Worm (Caenorhabditis elegans) whole organism, L1 larva: ENCODE results near the gene sre-30.

Experiments
- C34B4.2 ChIP-seq: sonication (generic microtip); optimal IDR thresholded peaks from 2 replicates; lab custom pipeline; 2017; ENCODE audit warnings: mild to moderate bottlenecking, missing genetic modification characterization, missing compliant biosample characterization
- F16B12.6 ChIP-seq: fragments of 150-350 bp; optimal IDR thresholded peaks from 2 replicates; lab custom pipeline; 2014; ENCODE audit warnings: missing biosample characterization, missing genetic modification characterization
- Y116A8C.19 ChIP-seq: sonication (generic microtip); optimal IDR thresholded peaks from 2 replicates; lab custom pipeline; 2016; ENCODE audit warnings: missing compliant biosample characterization, missing genetic modification characterization, borderline replicate concordance
- alr-1 ChIP-seq: fragments of 200-800 bp; sonication (Bioruptor generic); optimal IDR thresholded peaks from 2 replicates; lab custom pipeline; 2018; ENCODE audit warnings: borderline replicate concordance, mild to moderate bottlenecking, missing genetic modification characterization, missing compliant biosample characterization
- aly-2 ChIP-seq: fragments of 150-350 bp; optimal IDR thresholded peaks from 2 replicates; lab custom pipeline; 2014; ENCODE audit warnings: missing biosample characterization, missing genetic modification characterization
- blmp-1 ChIP-seq: fragments of 150-350 bp; optimal IDR thresholded peaks from 2 replicates; lab custom pipeline; 2014; ENCODE audit warnings: missing biosample characterization, missing genetic modification characterization
- ceh-63 ChIP-seq: fragments of 200-800 bp; sonication (Bioruptor generic); optimal IDR thresholded peaks from 2 replicates; lab custom pipeline; 2018; ENCODE audit warnings: mild to moderate bottlenecking, missing genetic modification characterization, missing compliant biosample characterization
- ceh-8 ChIP-seq: fragments of 200-800 bp; sonication (Bioruptor generic); optimal IDR thresholded peaks from 2 replicates; lab custom pipeline; 2018; ENCODE audit warnings: mild to moderate bottlenecking, missing genetic modification characterization, moderate library complexity, missing compliant biosample characterization
- ceh-82 ChIP-seq, 3 experiments: fragments of 150-350 bp in 1 of 3; sonication (generic microtip) in 2 of 3; optimal IDR thresholded peaks; 2 replicates each; lab custom pipeline; 2014 to 2017; ENCODE audit warnings: missing biosample characterization in 3 of 3, missing genetic modification characterization in 3 of 3
- ceh-90 ChIP-seq: sonication (generic microtip); optimal IDR thresholded peaks from 2 replicates; lab custom pipeline; 2016; ENCODE audit warnings: missing genetic modification characterization, missing compliant biosample characterization
- ces-1 ChIP-seq: fragments of 150-350 bp; optimal IDR thresholded peaks from 2 replicates; lab custom pipeline; 2014; ENCODE audit warnings: missing biosample characterization, missing genetic modification reagents, missing genetic modification characterization
- efl-1 ChIP-seq, 4 experiments: fragments of 150-350 bp; optimal IDR thresholded peaks in 3 of 4; peaks in 1 of 4; 1 replicate in 1 of 4; 2 replicates in 3 of 4; lab custom pipeline; 2014; ENCODE audit warnings: missing biosample characterization in 2 of 4, missing genetic modification characterization in 2 of 4, missing genetic modification reagents in 2 of 4
- efl-3 ChIP-seq: fragments of 200-800 bp; sonication (Bioruptor generic); optimal IDR thresholded peaks from 2 replicates; lab custom pipeline; 2018; ENCODE audit warnings: mild to moderate bottlenecking, missing genetic modification characterization, missing compliant biosample characterization
- egl-13 ChIP-seq: sonication (generic microtip); optimal IDR thresholded peaks from 2 replicates; lab custom pipeline; 2016; ENCODE audit warnings: missing genotype, missing genetic modification reagents, missing genetic modification characterization, missing compliant biosample characterization
- egl-27 ChIP-seq, 2 experiments: fragments of 150-350 bp in 1 of 2; sonication (generic microtip); optimal IDR thresholded peaks; 3 replicates each; lab custom pipeline; 2017 to 2018; ENCODE audit warnings: missing biosample characterization in 2 of 2, missing genetic modification characterization in 2 of 2, missing genetic modification reagents in 2 of 2
- elt-2 ChIP-seq: sonication (generic microtip); optimal IDR thresholded peaks from 2 replicates; lab custom pipeline; 2016; ENCODE audit warnings: missing genetic modification characterization, mild to moderate bottlenecking, inconsistent platforms, missing compliant biosample characterization, missing genetic modification reagents
- elt-3 ChIP-seq, 6 experiments: fragments of 150-350 bp in 1 of 6; sonication (generic microtip); optimal IDR thresholded peaks; 2 replicates each; lab custom pipeline; 2017 to 2018; ENCODE audit warnings: missing biosample characterization in 6 of 6, missing genetic modification characterization in 6 of 6, inconsistent platforms in 1 of 6
- ets-5 ChIP-seq: fragments of 200-800 bp; sonication (Bioruptor generic); IDR thresholded peaks from 2 replicates; pipeline ENCODE4 v1.3.6; 2022; ENCODE audit warnings: missing genetic modification characterization, missing compliant biosample characterization
- fkh-10 ChIP-seq: sonication (generic microtip); optimal IDR thresholded peaks from 2 replicates; lab custom pipeline; 2017; ENCODE audit warnings: missing biosample characterization, missing genetic modification reagents, missing genetic modification characterization
- fkh-4 ChIP-seq: sonication (generic microtip); optimal IDR thresholded peaks from 2 replicates; lab custom pipeline; 2016; ENCODE audit warnings: missing compliant biosample characterization, missing genetic modification characterization, borderline replicate concordance
- fos-1 ChIP-seq: fragments of 150-350 bp; optimal IDR thresholded peaks from 2 replicates; lab custom pipeline; 2014; ENCODE audit warnings: missing biosample characterization, missing genetic modification characterization
- grh-1 ChIP-seq: fragments of 200-800 bp; sonication (Bioruptor generic); IDR thresholded peaks from 2 replicates; pipeline ENCODE4 v1.3.6; 2022; ENCODE audit warnings: missing genetic modification reagents, missing genetic modification characterization, missing compliant biosample characterization
- hlh-4 ChIP-seq: sonication (generic microtip); optimal IDR thresholded peaks from 2 replicates; lab custom pipeline; 2016; ENCODE audit warnings: mild to moderate bottlenecking, missing genetic modification characterization, missing compliant biosample characterization
- irx-1 ChIP-seq: sonication (generic microtip); optimal IDR thresholded peaks from 2 replicates; lab custom pipeline; 2016; ENCODE audit warnings: missing genetic modification characterization, missing compliant biosample characterization
- isw-1 ChIP-seq: fragments of 200-800 bp; sonication (Bioruptor generic); IDR thresholded peaks from 2 replicates; pipeline ENCODE4 v1.3.6; 2022; ENCODE audit warnings: missing genetic modification characterization, missing compliant biosample characterization
- jun-1 ChIP-seq: fragments of 150-350 bp; optimal IDR thresholded peaks from 2 replicates; lab custom pipeline; 2014; ENCODE audit warnings: missing biosample characterization, missing genetic modification reagents, missing genetic modification characterization
- lin-13 ChIP-seq: fragments of 150-350 bp; optimal IDR thresholded peaks from 2 replicates; lab custom pipeline; 2014; ENCODE audit warnings: missing biosample characterization, missing genetic modification reagents, missing genetic modification characterization
- lin-14 ChIP-seq: fragments of 200-800 bp; sonication (Bioruptor generic); optimal IDR thresholded peaks from 2 replicates; lab custom pipeline; 2018; ENCODE audit warnings: mild to moderate bottlenecking, missing genetic modification characterization, moderate library complexity, missing compliant biosample characterization
- lin-35 ChIP-seq, 2 experiments: fragments of 150-350 bp; optimal IDR thresholded peaks; 2 replicates each; lab custom pipeline; 2014; ENCODE audit warnings: missing biosample characterization in 2 of 2, missing genetic modification characterization in 2 of 2, missing genetic modification reagents in 2 of 2
- mdl-1 ChIP-seq, 2 experiments: fragments of 150-350 bp; optimal IDR thresholded peaks; 2 replicates each; lab custom pipeline; 2014 to 2017; ENCODE audit warnings: missing biosample characterization in 2 of 2, missing genetic modification characterization in 2 of 2, inconsistent platforms in 1 of 2
- mef-2 ChIP-seq: fragments of 150-350 bp; optimal IDR thresholded peaks from 2 replicates; lab custom pipeline; 2014; ENCODE audit warnings: missing biosample characterization, missing genetic modification characterization
- nhr-11 ChIP-seq: fragments of 150-350 bp; optimal IDR thresholded peaks from 2 replicates; lab custom pipeline; 2014; ENCODE audit warnings: missing biosample characterization, missing genetic modification characterization
- nhr-12 ChIP-seq: sonication (generic microtip); optimal IDR thresholded peaks from 2 replicates; lab custom pipeline; 2017; ENCODE audit warnings: missing biosample characterization, missing genetic modification characterization
- nhr-20 ChIP-seq: sonication (generic microtip); optimal IDR thresholded peaks from 2 replicates; lab custom pipeline; 2016; ENCODE audit warnings: mild to moderate bottlenecking, missing genetic modification characterization, missing compliant biosample characterization
- nhr-237 ChIP-seq: fragments of 150-350 bp; optimal IDR thresholded peaks from 2 replicates; lab custom pipeline; 2014; ENCODE audit warnings: missing biosample characterization, missing genetic modification characterization
- nhr-47 ChIP-seq: sonication (generic microtip); optimal IDR thresholded peaks from 2 replicates; lab custom pipeline; 2016; ENCODE audit warnings: mild to moderate bottlenecking, missing genetic modification characterization, moderate library complexity, missing compliant biosample characterization
- nhr-71 ChIP-seq: sonication (generic microtip); optimal IDR thresholded peaks from 2 replicates; lab custom pipeline; 2016; ENCODE audit warnings: mild to moderate bottlenecking, missing genetic modification characterization, moderate library complexity, missing compliant biosample characterization
- nhr-85 ChIP-seq: sonication (generic microtip); peaks from one replicate; lab custom pipeline; 2016; ENCODE audit warnings: missing genetic modification characterization, inconsistent platforms, missing compliant biosample characterization
- nhr-90 ChIP-seq: sonication (generic microtip); optimal IDR thresholded peaks from 2 replicates; lab custom pipeline; 2016; ENCODE audit warnings: mild to moderate bottlenecking, missing genetic modification characterization, missing compliant biosample characterization; ENCODE audit not compliant: poor library complexity
- pax-3 ChIP-seq: fragments of 200-800 bp; sonication (Bioruptor generic); optimal IDR thresholded peaks from 2 replicates; lab custom pipeline; 2018; ENCODE audit warnings: mild to moderate bottlenecking, missing genetic modification characterization, moderate library complexity, missing compliant biosample characterization
- rnt-1 ChIP-seq: sonication (generic microtip); optimal IDR thresholded peaks from 2 replicates; lab custom pipeline; 2016; ENCODE audit warnings: mild to moderate bottlenecking, missing genetic modification characterization, moderate library complexity, missing compliant biosample characterization
- skn-1 ChIP-seq: fragments of 150-350 bp; optimal IDR thresholded peaks from 2 replicates; lab custom pipeline; 2014; ENCODE audit warnings: missing biosample characterization, missing genetic modification characterization
- snpc-4 ChIP-seq: fragments of 150-350 bp; optimal IDR thresholded peaks from 2 replicates; lab custom pipeline; 2014; ENCODE audit warnings: missing biosample characterization, missing genetic modification characterization
- snu-23 ChIP-seq: sonication (generic microtip); optimal IDR thresholded peaks from 2 replicates; lab custom pipeline; 2016; ENCODE audit warnings: missing genetic modification characterization, missing compliant biosample characterization
- sup-37 ChIP-seq: fragments of 200-800 bp; sonication (Bioruptor generic); optimal IDR thresholded peaks from 2 replicates; lab custom pipeline; 2018; ENCODE audit warnings: mild to moderate bottlenecking, missing genetic modification characterization, missing compliant biosample characterization
- tlp-1 ChIP-seq: fragments of 150-350 bp; optimal IDR thresholded peaks from 2 replicates; lab custom pipeline; 2014; ENCODE audit warnings: missing biosample characterization, missing genetic modification characterization
- unc-30 ChIP-seq: sonication (generic microtip); optimal IDR thresholded peaks from 2 replicates; lab custom pipeline; 2017; ENCODE audit warnings: missing biosample characterization, missing genetic modification characterization
- unc-62 ChIP-seq: fragments of 150-350 bp; optimal IDR thresholded peaks from 2 replicates; lab custom pipeline; 2014; ENCODE audit warnings: missing biosample characterization, missing genetic modification reagents, missing genetic modification characterization
- xbp-1 ChIP-seq: sonication (generic microtip); optimal IDR thresholded peaks from 2 replicates; lab custom pipeline; 2016; ENCODE audit warnings: missing genetic modification characterization, missing compliant biosample characterization
- zip-4 ChIP-seq: fragments of 200-800 bp; sonication (Bioruptor generic); optimal IDR thresholded peaks from 2 replicates; lab custom pipeline; 2018; ENCODE audit warnings: mild to moderate bottlenecking, missing genetic modification characterization, moderate library complexity, missing compliant biosample characterization
- ztf-11 ChIP-seq, 2 experiments: sonication (generic microtip); optimal IDR thresholded peaks; 2 replicates each; lab custom pipeline; 2016 to 2017; ENCODE audit warnings: missing genetic modification characterization in 2 of 2, missing biosample characterization in 1 of 2, missing compliant biosample characterization in 1 of 2
- ztf-4 ChIP-seq: fragments of 150-350 bp; optimal IDR thresholded peaks from 2 replicates; lab custom pipeline; 2014; ENCODE audit warnings: missing biosample characterization, missing genetic modification characterization

sre-30 gene

ce11 chrII:12425644-12426222, 19.4 kb upstream of the sre-30 start, which contains the start of gene daf-22:
Gene daf-22 (minus strand): TSS chrII:12425694.
- TF ChIP-seq pax-3 (no peak), lin-13 (GFP tag; lab: Kevin White, UChicago) (no peak), fkh-10 (GFP tag; lab: Kevin White, UChicago) (no peak), alr-1 (no peak), lin-35 (GFP tag; optimal IDR thresholded peaks at IDR 0.05; lab: Kevin White, UChicago) (peak in 1 of 2 experiments; percentile 41), ceh-8 (GFP tag; lab: Kevin White, UChicago) (no peak), jun-1 (tag; lab: Kevin White, UChicago) (no peak), lin-14 (GFP tag; lab: Kevin White, UChicago) (no peak), nhr-47 (tag; lab: Kevin White, UChicago) (no peak), nhr-85 (tag; lab: Kevin White, UChicago) (no peak), elt-2 (tag; lab: Kevin White, UChicago) (peak; percentile 84), snu-23 (GFP tag; lab: Kevin White, UChicago) (peak; percentile 3), ztf-4 (tag; lab: Kevin White, UChicago) (no peak), ceh-82 (tag; optimal IDR thresholded peaks at IDR 0.05; lab: Kevin White, UChicago) (no peak), unc-62 (GFP tag; lab: Kevin White, UChicago) (no peak), snpc-4 (tag; lab: Kevin White, UChicago) (no peak), xbp-1 (tag; lab: Kevin White, UChicago) (no peak), nhr-90 (tag; lab: Kevin White, UChicago) (peak; percentile 5), ztf-11 (tag; optimal IDR thresholded peaks at IDR 0.05; lab: Kevin White, UChicago) (no peak), C34B4.2 (tag; lab: Kevin White, UChicago) (no peak), Y116A8C.19 (tag; lab: Kevin White, UChicago) (no peak), tlp-1 (tag; lab: Kevin White, UChicago) (no peak), blmp-1 (tag; lab: Kevin White, UChicago) (peak; percentile 5), grh-1 (GFP tag; lab: Robert Waterston, UW) (no peak), ces-1 (GFP tag; lab: Kevin White, UChicago) (no peak), mdl-1 (tag; optimal IDR thresholded peaks at IDR 0.05; lab: Kevin White, UChicago) (no peak), mef-2 (tag; lab: Kevin White, UChicago) (no peak), nhr-20 (peak; percentile 75), efl-1 (optimal IDR thresholded peaks at IDR 0.05; lab: Kevin White, UChicago) (no peak), efl-1 (GFP tag; optimal IDR thresholded peaks at IDR 0.05 in 1 of 2; lab: Kevin White, UChicago) (peak in 1 of 2 experiments; percentile 80), zip-4 (GFP tag; lab: Kevin White, UChicago) (no peak), hlh-4 (no peak), sup-37 (GFP tag; lab: Kevin White, UChicago) (no peak), rnt-1 (tag; lab: Kevin White, UChicago) (no peak), egl-27 (tag; optimal IDR thresholded peaks at IDR 0.05; lab: Kevin White, UChicago) (no peak), nhr-12 (no peak), ceh-90 (no peak), F16B12.6 (tag; lab: Kevin White, UChicago) (no peak), ceh-63 (no peak), fkh-4 (tag; lab: Kevin White, UChicago) (no peak), nhr-71 (tag; lab: Kevin White, UChicago) (no peak), skn-1 (tag; lab: Kevin White, UChicago) (no peak), egl-13 (no peak), aly-2 (tag; lab: Kevin White, UChicago) (no peak), isw-1 (no peak), nhr-11 (tag; lab: Kevin White, UChicago) (no peak), irx-1 (no peak), nhr-237 (no peak), ets-5 (GFP tag; lab: Robert Waterston, UW) (no peak), unc-30 (tag; lab: Kevin White, UChicago) (no peak), elt-3 (tag; optimal IDR thresholded peaks at IDR 0.05; lab: Kevin White, UChicago) (peak in 3 of 6 experiments; percentile 25 to 74 (median 45)), fos-1 (tag; lab: Kevin White, UChicago) (no peak), efl-3 (GFP tag; lab: Kevin White, UChicago) (no peak)
